Worm (Caenorhabditis elegans): ENCODE results near the gene str-180.
A peak's percentile ranks its signal among the peaks of the same experiment; 100 is the strongest.

str-180 gene

ce11 chrV:6656451-6657115 is 12.1 kb downstream of the str-180 start, which contains the start of gene snb-1 (continued):
- peak; percentile 12 for TF ChIP-seq nhr-77 (tag; optimal IDR thresholded peaks at IDR 0.05)
- peak; percentile 86 for TF ChIP-seq ceh-82 (tag; optimal IDR thresholded peaks at IDR 0.05)

DNA sequence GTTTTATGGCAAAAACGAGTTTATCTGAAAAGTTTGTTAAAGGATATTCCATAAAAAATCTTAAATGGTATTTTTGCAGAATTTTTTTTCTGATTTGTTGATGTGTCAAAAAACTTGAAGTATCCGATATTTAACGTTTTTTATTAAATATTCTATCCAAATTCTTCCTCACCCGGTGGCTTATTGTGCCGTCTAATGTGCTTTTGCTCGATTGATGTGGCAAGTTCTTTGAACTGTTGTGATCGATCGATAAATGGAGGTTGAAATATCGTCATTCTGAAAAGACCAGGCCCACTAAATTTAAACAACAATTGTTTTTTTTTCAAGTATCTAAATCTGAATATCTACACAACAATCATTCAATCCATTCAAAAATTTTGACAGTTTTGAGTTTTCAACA is 13.5 kb downstream of the str-180 start, which contains the start of gene syx-18:
Gene syx-18, minus strand, starts transcription at position 276 of the 400 bp plus-strand sequence.
- TF ChIP-seq elt-2 (tag; optimal IDR thresholded peaks at IDR 0.05): no peak
- no peak for TF ChIP-seq fkh-2 (tag; optimal IDR thresholded peaks at IDR 0.05)
- TF ChIP-seq sea-2 (GFP tag; optimal IDR thresholded peaks at IDR 0.05): no peak
- TF ChIP-seq ceh-82 (tag; optimal IDR thresholded peaks at IDR 0.05): no peak
- TF ChIP-seq ztf-4 (tag; optimal IDR thresholded peaks at IDR 0.05): no peak
- TF ChIP-seq hmg-11 (tag; optimal IDR thresholded peaks at IDR 0.05): no peak
- TF ChIP-seq unc-39 (tag; optimal IDR thresholded peaks at IDR 0.05): no peak
- peak; percentile 62 for TF ChIP-seq ama-1 (optimal IDR thresholded peaks at IDR 0.05)

- TF ChIP-seq nhr-237 (tag; optimal IDR thresholded peaks at IDR 0.05) (no peak), ceh-16 (tag; optimal IDR thresholded peaks at IDR 0.05) (no peak), nhr-28 (tag; optimal IDR thresholded peaks at IDR 0.05) (no peak), nhr-67 (tag; optimal IDR thresholded peaks at IDR 0.05) (no peak), fkh-10 (GFP tag; optimal IDR thresholded peaks at IDR 0.05) (no peak), ZK546.5 (tag; optimal IDR thresholded peaks at IDR 0.05) (no peak), daf-12 (tag; optimal IDR thresholded peaks at IDR 0.05) (no peak), lin-39 (tag; optimal IDR thresholded peaks at IDR 0.05) (no peak), ceh-82 (tag; optimal IDR thresholded peaks at IDR 0.05) (no peak), ceh-28 (tag; optimal IDR thresholded peaks at IDR 0.05) (no peak)
Observed at ce11 chrV:6652051-6652450, 16.6 kb downstream of the str-180 start, which contains the start of gene T10H9.8. Gene T10H9.8, plus strand, starts transcription at chrV:6652351.

DNA sequence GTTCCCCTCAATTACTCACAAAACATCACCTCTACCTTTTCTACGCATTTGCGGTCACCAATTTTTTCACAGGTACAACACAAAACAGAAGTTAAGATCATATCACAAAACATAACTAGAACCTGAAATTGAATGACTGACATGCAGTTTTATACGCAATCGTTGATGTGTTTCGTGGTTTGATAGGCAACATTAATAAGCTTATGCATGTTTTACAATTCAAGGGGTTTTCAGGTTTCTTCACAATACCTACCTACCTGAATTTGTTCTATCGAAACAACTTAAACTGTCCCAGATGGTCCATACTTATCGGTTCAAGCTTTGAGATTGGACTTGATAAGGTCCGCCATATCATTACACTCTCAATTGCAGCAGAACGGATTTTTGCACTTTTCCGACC is 18.1 kb downstream of the str-180 start:
- TF ChIP-seq ZK546.5 (tag; optimal IDR thresholded peaks at IDR 0.05): no peak

ce11 chrV:6649317-6649716 is 19.3 kb downstream of the str-180 start, which contains the start of gene T10H9.1:
Gene T10H9.1, plus strand, starts transcription at chrV:6649617.
- no peak for TF ChIP-seq skn-1 (tag; optimal IDR thresholded peaks at IDR 0.05)

DNA sequence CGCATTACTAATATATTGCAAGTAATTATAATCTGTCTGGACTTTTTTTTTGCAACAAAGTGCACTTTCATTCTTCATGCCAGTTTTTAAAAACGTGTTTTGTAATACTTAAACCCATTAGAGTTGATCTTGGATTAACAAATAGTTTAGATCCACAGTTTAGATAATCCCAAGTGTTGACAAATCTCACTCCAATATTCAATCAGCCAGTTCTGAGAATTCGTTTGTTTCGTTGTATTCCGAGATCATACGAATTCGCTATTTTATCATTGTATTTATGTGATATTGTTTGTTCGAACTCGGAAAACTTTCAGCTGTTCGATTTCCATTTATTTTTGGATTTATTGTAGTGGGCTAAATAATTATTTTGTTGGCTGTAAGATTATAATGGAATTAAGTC is 22.8 kb downstream of the str-180 start:
- no peak for TF ChIP-seq nhr-23 (tag; optimal IDR thresholded peaks at IDR 0.05)
- TF ChIP-seq nfya-1 (tag; optimal IDR thresholded peaks at IDR 0.05; ENCODE audit: insufficient read depth): no peak
- TF ChIP-seq tbx-2 (tag; optimal IDR thresholded peaks at IDR 0.05): no peak
- TF ChIP-seq nhr-237 (tag; optimal IDR thresholded peaks at IDR 0.05): no peak
- TF ChIP-seq ceh-16 (tag; optimal IDR thresholded peaks at IDR 0.05): no peak
- TF ChIP-seq ztf-11 (tag; optimal IDR thresholded peaks at IDR 0.05): no peak
- TF ChIP-seq daf-12 (tag; optimal IDR thresholded peaks at IDR 0.05): no peak
- no peak for TF ChIP-seq egl-5 (tag; optimal IDR thresholded peaks at IDR 0.05)
- no peak for TF ChIP-seq sea-2 (GFP tag; optimal IDR thresholded peaks at IDR 0.05)

DNA sequence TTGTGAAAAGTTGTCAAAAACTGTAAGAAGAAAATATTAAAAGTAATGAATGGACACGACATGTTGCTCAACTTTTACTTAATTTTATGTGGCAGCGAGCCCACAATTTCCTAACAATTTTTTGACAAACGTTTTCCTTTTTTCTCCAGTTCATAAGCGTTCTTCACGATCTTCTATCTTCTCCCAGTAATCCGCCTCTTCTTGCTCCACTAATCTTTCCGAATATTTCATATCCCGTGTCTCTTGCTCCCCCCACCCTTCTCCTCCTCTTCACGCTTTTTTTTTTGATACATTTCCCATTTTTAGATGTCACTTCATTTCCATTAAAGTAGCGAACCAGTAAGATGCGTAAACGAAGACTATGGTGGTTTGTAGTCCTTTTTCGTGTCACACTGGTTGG is 35.7 kb downstream of the str-180 start, which contains the start of gene scd-2:
Gene scd-2, plus strand, starts transcription at position 301 of the 400 bp plus-strand sequence.
- TF ChIP-seq nhr-76 (tag; optimal IDR thresholded peaks at IDR 0.05): no peak
- TF ChIP-seq nfya-1 (tag; optimal IDR thresholded peaks at IDR 0.05; ENCODE audit: insufficient read depth): no peak
- no peak for TF ChIP-seq mdl-1 (tag; optimal IDR thresholded peaks at IDR 0.05)
- TF ChIP-seq fkh-2 (tag; optimal IDR thresholded peaks at IDR 0.05): no peak
- no peak for TF ChIP-seq tbx-2 (tag; optimal IDR thresholded peaks at IDR 0.05)
- no peak for TF ChIP-seq pqm-1 (tag; optimal IDR thresholded peaks at IDR 0.05)
- no peak for TF ChIP-seq unc-39 (tag; optimal IDR thresholded peaks at IDR 0.05)

DNA sequence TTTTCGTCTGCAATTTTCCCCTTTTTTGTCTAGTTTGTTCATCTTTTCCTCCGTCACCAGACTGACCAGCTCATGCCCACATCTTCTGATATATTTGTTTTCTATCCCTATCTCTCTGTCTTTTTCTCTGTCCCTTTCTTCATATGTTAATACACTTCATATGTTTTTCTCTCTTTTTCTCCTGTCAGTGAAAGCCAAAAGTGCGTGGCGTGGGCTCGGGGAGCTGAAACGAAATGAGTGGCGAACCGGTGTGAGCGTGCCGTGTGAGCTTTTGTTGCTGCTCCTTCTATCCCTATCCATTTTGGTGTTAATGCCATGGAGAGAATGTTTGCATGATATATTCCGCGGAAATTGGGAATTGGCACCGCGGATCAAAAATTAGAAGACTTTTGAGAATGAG is 36.8 kb downstream of the str-180 start:
- TF ChIP-seq elt-1 (tag; optimal IDR thresholded peaks at IDR 0.05) (no peak), lsy-12 (tag; optimal IDR thresholded peaks at IDR 0.05) (no peak), ama-1 (optimal IDR thresholded peaks at IDR 0.05) (no peak), daf-12 (tag; optimal IDR thresholded peaks at IDR 0.05) (no peak), sea-2 (GFP tag; optimal IDR thresholded peaks at IDR 0.05) (no peak), mdl-1 (tag; optimal IDR thresholded peaks at IDR 0.05) (no peak), skn-1 (tag; optimal IDR thresholded peaks at IDR 0.05) (no peak), ceh-9 (tag; optimal IDR thresholded peaks at IDR 0.05) (no peak)

Data from whole organism, L3 larva.